Fruit fly (Drosophila melanogaster): ENCODE results near the gene CG5376.

- no peak for TF ChIP-seq gl (tag; optimal IDR thresholded peaks at IDR 0.05)
- TF ChIP-seq Pif1A (GFP tag; optimal IDR thresholded peaks at IDR 0.05), result no peak
- no peak for TF ChIP-seq D1 (tag; optimal IDR thresholded peaks at IDR 0.05)
- TF ChIP-seq CG12605 (GFP tag; IDR thresholded peaks at IDR 0.05), result no peak
- no peak for TF ChIP-seq CG34367 (tag; optimal IDR thresholded peaks at IDR 0.05)
- no peak for TF ChIP-seq CG14655 (GFP tag; optimal IDR thresholded peaks at IDR 0.05)
- TF ChIP-seq CG4496 (GFP tag; IDR thresholded peaks at IDR 0.05), result no peak
- TF ChIP-seq CG32121 (GFP tag; IDR thresholded peaks at IDR 0.05), result no peak
- TF ChIP-seq EcR (GFP tag; optimal IDR thresholded peaks at IDR 0.05), result no peak
- no peak for TF ChIP-seq CG9948 (tag; optimal IDR thresholded peaks at IDR 0.05)
- TF ChIP-seq Pif1B (GFP tag; optimal IDR thresholded peaks at IDR 0.05), result no peak
- no peak for TF ChIP-seq CG8159 (tag; optimal IDR thresholded peaks at IDR 0.05)
- no peak for TF ChIP-seq CG13204 (GFP tag; optimal IDR thresholded peaks at IDR 0.05)
Measured at dm6 chr3R:22461673-22462585, 26.8 kb downstream of the CG5376 start, which contains the start of the genes Rpn7 and AP-2mu.

All from whole organism, pupa.